Worm (Caenorhabditis elegans) whole organism, L4/young adult: Measurements from ENCODE around the gene D1005.2.

ENCODE experiments used
- W03F9.2 ChIP-seq: fragments of 150-350 bp; optimal IDR thresholded peaks from 2 replicates; lab custom pipeline; 2014; ENCODE audit warnings: missing biosample characterization, missing genetic modification characterization
- him-1 ChIP-seq: sonication (generic microtip); optimal IDR thresholded peaks from 2 replicates; lab custom pipeline; 2016; ENCODE audit warnings: missing genotype, missing genetic modification reagents, missing genetic modification characterization, missing compliant biosample characterization

DNA sequence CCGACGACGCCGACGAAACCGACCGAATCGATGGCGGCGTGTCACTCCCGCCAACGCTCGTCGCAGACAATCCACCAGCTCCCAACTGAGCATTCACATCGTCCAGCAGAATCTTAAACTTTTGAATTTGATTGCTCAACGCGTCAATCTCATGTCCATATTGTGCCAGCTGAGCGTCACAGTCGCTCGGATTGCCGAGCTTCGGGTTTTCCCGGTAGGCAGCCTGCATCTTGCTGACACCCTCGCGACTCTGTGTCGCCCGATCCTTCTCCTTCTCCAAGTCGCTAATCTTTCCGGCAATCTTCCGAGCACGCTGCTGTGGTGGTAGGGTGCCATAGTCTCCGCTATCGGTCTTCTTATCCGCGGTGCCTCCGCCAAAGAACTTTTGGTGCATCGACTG is 53.5 kb downstream of the D1005.2 start:
- TF ChIP-seq W03F9.2: no peak
- TF ChIP-seq him-1 (tag; lab: Kevin White, UChicago): no peak
